Fruit fly (Drosophila melanogaster): ENCODE measurements around the gene CG8679.

DNA sequence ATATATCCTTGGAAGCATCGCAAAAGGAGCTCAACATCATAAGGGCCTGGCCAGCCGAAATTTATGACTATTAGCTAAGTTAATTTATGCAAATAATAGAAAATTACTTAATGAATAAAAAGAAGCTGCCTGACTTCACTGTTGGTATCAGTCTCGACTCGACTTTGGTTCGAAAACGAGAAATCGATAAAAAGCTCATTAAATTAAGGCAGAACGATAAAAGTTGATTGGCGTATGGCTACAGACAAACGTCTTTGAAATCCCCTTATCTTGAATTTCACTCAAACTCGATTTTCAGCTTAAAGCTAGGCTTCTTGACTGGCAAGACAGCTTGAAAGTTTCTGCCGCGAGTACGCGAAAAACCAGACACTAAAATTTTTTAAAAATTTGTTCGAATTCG, 24.0 kb upstream of the CG8679 start:
- TF ChIP-seq pan (optimal IDR thresholded peaks at IDR 0.05) = no peak
- no peak for TF ChIP-seq CG8478 (optimal IDR thresholded peaks at IDR 0.05)
